Worm (Caenorhabditis elegans) whole organism, mixed stage, embryonic: Measurements from ENCODE around the gene eef-1G.

Experiments
- M03D4.4 ChIP-seq: sonication (generic microtip); optimal IDR thresholded peaks from 2 replicates; lab custom pipeline; 2017; ENCODE audit warnings: mild to moderate bottlenecking, missing genetic modification characterization, missing compliant biosample characterization
- bed-3 ChIP-seq: fragments of 200-800 bp; sonication (Bioruptor generic); optimal IDR thresholded peaks from 3 replicates; lab custom pipeline; 2018; ENCODE audit warnings: mild to moderate bottlenecking, missing genetic modification characterization, moderate library complexity, missing compliant biosample characterization
- blmp-1 ChIP-seq: fragments of 150-350 bp; optimal IDR thresholded peaks from 2 replicates; lab custom pipeline; 2014; ENCODE audit warnings: missing biosample characterization, missing genetic modification characterization
- ceh-39 ChIP-seq: fragments of 150-350 bp; optimal IDR thresholded peaks from 2 replicates; lab custom pipeline; 2014; ENCODE audit warnings: missing biosample characterization, missing genetic modification characterization
- ces-1 ChIP-seq: fragments of 150-350 bp; optimal IDR thresholded peaks from 2 replicates; lab custom pipeline; 2014; ENCODE audit warnings: missing biosample characterization, missing genetic modification reagents, missing genetic modification characterization
- cnd-1 ChIP-seq: fragments of 200-800 bp; sonication (Bioruptor generic); optimal IDR thresholded peaks from 2 replicates; lab custom pipeline; 2018; ENCODE audit warnings: mild to moderate bottlenecking, missing genetic modification characterization, missing compliant biosample characterization
- drap-1 ChIP-seq: fragments of 200-800 bp; sonication (Bioruptor generic); optimal IDR thresholded peaks from 3 replicates; lab custom pipeline; 2018; ENCODE audit warnings: mild to moderate bottlenecking, missing genetic modification characterization, missing compliant biosample characterization
- elt-1 ChIP-seq: sonication (generic microtip); optimal IDR thresholded peaks from 2 replicates; lab custom pipeline; 2017; ENCODE audit warnings: missing genetic modification characterization, mild to moderate bottlenecking, missing compliant biosample characterization, antibody characterized with exemption, moderate library complexity, borderline replicate concordance; ENCODE audit not compliant: insufficient read depth
- elt-3 ChIP-seq: fragments of 150-350 bp; optimal IDR thresholded peaks from 2 replicates; lab custom pipeline; 2014; ENCODE audit warnings: missing biosample characterization, missing genetic modification characterization
- flh-1 ChIP-seq: fragments of 200-800 bp; sonication (Bioruptor generic); optimal IDR thresholded peaks from 2 replicates; lab custom pipeline; 2018; ENCODE audit warnings: mild to moderate bottlenecking, missing genetic modification characterization, moderate library complexity, missing compliant biosample characterization
- ham-2 ChIP-seq: fragments of 200-800 bp; sonication (Bioruptor generic); optimal IDR thresholded peaks from 2 replicates; lab custom pipeline; 2018; ENCODE audit warnings: mild to moderate bottlenecking, missing genetic modification characterization, missing compliant biosample characterization
- hlh-1 ChIP-seq: fragments of 150-350 bp; optimal IDR thresholded peaks from 2 replicates; lab custom pipeline; 2014; ENCODE audit warnings: missing biosample characterization, missing genetic modification reagents, missing genetic modification characterization
- lin-13 ChIP-seq: fragments of 150-350 bp; optimal IDR thresholded peaks from 2 replicates; lab custom pipeline; 2014; ENCODE audit warnings: missing biosample characterization, missing genetic modification characterization
- lin-32 ChIP-seq: fragments of 200-800 bp; sonication (Bioruptor generic); optimal IDR thresholded peaks from 2 replicates; lab custom pipeline; 2018; ENCODE audit warnings: mild to moderate bottlenecking, missing genetic modification characterization, missing compliant biosample characterization
- lsy-2 ChIP-seq: fragments of 150-350 bp; optimal IDR thresholded peaks from 2 replicates; lab custom pipeline; 2014; ENCODE audit warnings: missing biosample characterization, missing genetic modification characterization
- mab-5 ChIP-seq: fragments of 150-350 bp; optimal IDR thresholded peaks from 2 replicates; lab custom pipeline; 2014; ENCODE audit warnings: missing biosample characterization, missing genetic modification characterization
- mep-1 ChIP-seq: fragments of 150-350 bp; optimal IDR thresholded peaks from 2 replicates; lab custom pipeline; 2017; ENCODE audit warnings: missing biosample characterization, missing genetic modification reagents, missing genetic modification characterization, inconsistent platforms
- mls-2 ChIP-seq: sonication (generic microtip); optimal IDR thresholded peaks from 2 replicates; lab custom pipeline; 2016; ENCODE audit warnings: mild to moderate bottlenecking, missing genetic modification characterization, moderate library complexity, missing compliant biosample characterization
- nhr-12 ChIP-seq: fragments of 150-350 bp; optimal IDR thresholded peaks from 2 replicates; lab custom pipeline; 2014; ENCODE audit warnings: missing biosample characterization, missing genetic modification characterization
- nhr-28 ChIP-seq: fragments of 150-350 bp; optimal IDR thresholded peaks from 2 replicates; lab custom pipeline; 2014; ENCODE audit warnings: missing biosample characterization, missing genetic modification characterization
- nhr-76 ChIP-seq: sonication (generic microtip); optimal IDR thresholded peaks from 2 replicates; lab custom pipeline; 2017; ENCODE audit warnings: missing biosample characterization, missing genetic modification characterization
- pha-4 ChIP-seq: fragments of 150-350 bp; optimal IDR thresholded peaks from 2 replicates; lab custom pipeline; 2018; ENCODE audit warnings: missing biosample characterization, missing genetic modification reagents, missing genetic modification characterization
- sem-2 ChIP-seq: fragments of 200-800 bp; sonication (Bioruptor generic); optimal IDR thresholded peaks from 2 replicates; lab custom pipeline; 2018; ENCODE audit warnings: mild to moderate bottlenecking, missing genetic modification characterization, missing compliant biosample characterization
- snpc-4 ChIP-seq: fragments of 150-350 bp; optimal IDR thresholded peaks from 2 replicates; lab custom pipeline; 2014; ENCODE audit warnings: missing biosample characterization, missing genetic modification characterization
- tbx-8 ChIP-seq: fragments of 200-800 bp; sonication (Bioruptor generic); optimal IDR thresholded peaks from 2 replicates; lab custom pipeline; 2018; ENCODE audit warnings: mild to moderate bottlenecking, missing genetic modification characterization, moderate library complexity, missing compliant biosample characterization
- unc-120 ChIP-seq: sonication (generic microtip); optimal IDR thresholded peaks from 2 replicates; lab custom pipeline; 2017; ENCODE audit warnings: missing genetic modification characterization, missing compliant biosample characterization; ENCODE audit not compliant: poor library complexity, severe bottlenecking
- unc-39 ChIP-seq: fragments of 150-350 bp; optimal IDR thresholded peaks from 2 replicates; lab custom pipeline; 2014; ENCODE audit warnings: missing biosample characterization, missing genetic modification characterization
- unc-62 ChIP-seq: fragments of 150-350 bp; optimal IDR thresholded peaks from 2 replicates; lab custom pipeline; 2014; ENCODE audit warnings: missing biosample characterization, missing genetic modification reagents, missing genetic modification characterization
- zip-8 ChIP-seq: fragments of 150-350 bp; optimal IDR thresholded peaks from 2 replicates; lab custom pipeline; 2014; ENCODE audit warnings: missing biosample characterization, missing genetic modification characterization
- ztf-11 ChIP-seq: fragments of 150-350 bp; optimal IDR thresholded peaks from 2 replicates; lab custom pipeline; 2014; ENCODE audit warnings: missing biosample characterization, missing genetic modification characterization

Gene eef-1G

ce11 chrV:11000650-11001049, 35.1 kb downstream of the eef-1G start, which contains the start of gene isy-1 (continued):
- no peak for TF ChIP-seq snpc-4
- no peak for TF ChIP-seq sem-2
- TF ChIP-seq drap-1 (GFP tag; lab: Kevin White, UChicago), result no peak
- TF ChIP-seq mls-2 (tag; lab: Kevin White, UChicago), result no peak

- TF ChIP-seq lin-32 (GFP tag; lab: Kevin White, UChicago) (no peak), sem-2 (no peak), nhr-28 (tag; lab: Kevin White, UChicago) (no peak), hlh-1 (tag; lab: Kevin White, UChicago) (no peak), nhr-76 (no peak), tbx-8 (GFP tag; lab: Kevin White, UChicago) (no peak), drap-1 (GFP tag; lab: Kevin White, UChicago) (no peak), mls-2 (tag; lab: Kevin White, UChicago) (no peak), unc-39 (tag; lab: Kevin White, UChicago) (no peak), bed-3 (GFP tag; lab: Kevin White, UChicago) (no peak), pha-4 (tag; lab: Kevin White, UChicago) (no peak), M03D4.4 (no peak), ces-1 (GFP tag; lab: Kevin White, UChicago) (no peak), unc-120 (tag; lab: Kevin White, UChicago) (no peak), flh-1 (no peak)
Observed at ce11 chrV:11002434-11002833, 36.9 kb downstream of the eef-1G start, which contains the start of gene F53B7.4. Gene F53B7.4, minus strand, starts transcription at chrV:11002534.

DNA sequence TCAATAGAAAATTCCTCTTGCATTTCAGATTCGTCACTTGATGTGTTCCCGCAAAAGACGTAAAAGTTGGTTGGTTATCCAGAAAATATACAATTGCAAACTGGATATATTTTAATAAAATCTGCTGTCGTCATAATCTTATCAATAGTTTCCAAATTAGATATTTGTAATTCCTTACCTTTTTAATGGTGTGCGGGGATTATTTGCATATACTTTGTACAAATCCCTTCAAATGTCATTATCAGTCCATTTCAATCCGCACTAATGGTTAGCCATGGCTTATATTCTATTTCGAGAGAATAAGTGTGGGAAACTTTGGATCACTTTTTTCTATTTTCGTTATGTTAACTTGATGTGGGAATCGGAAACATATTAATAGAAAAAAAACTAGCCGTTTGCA, 38.6 kb downstream of the eef-1G start:
- TF ChIP-seq elt-3, result no peak
- no peak for TF ChIP-seq ceh-39
- no peak for TF ChIP-seq lin-13 (tag; lab: Kevin White, UChicago)
- TF ChIP-seq pha-4 (tag; lab: Kevin White, UChicago), result no peak

DNA sequence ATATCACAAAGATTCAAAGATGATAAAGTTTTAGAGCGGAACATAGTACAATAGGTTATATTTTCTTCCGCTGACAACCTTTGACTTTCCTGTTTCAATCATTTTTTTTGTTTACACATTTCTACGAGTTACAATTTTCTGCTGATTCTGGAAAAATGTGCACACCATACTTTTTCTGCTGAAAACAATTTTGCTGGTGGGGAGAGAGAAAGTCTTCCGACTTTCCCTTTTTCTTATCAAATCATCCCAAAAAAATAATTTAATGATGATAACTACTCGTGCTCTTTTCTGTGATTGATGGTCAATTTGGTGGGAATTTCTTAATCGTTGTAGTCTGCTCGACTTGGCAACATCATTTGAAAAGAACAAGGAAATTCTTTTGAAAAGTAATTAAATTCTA, 42.1 kb downstream of the eef-1G start:
- TF ChIP-seq elt-1 (no peak), lsy-2 (tag; lab: Kevin White, UChicago) (no peak), blmp-1 (no peak)

DNA sequence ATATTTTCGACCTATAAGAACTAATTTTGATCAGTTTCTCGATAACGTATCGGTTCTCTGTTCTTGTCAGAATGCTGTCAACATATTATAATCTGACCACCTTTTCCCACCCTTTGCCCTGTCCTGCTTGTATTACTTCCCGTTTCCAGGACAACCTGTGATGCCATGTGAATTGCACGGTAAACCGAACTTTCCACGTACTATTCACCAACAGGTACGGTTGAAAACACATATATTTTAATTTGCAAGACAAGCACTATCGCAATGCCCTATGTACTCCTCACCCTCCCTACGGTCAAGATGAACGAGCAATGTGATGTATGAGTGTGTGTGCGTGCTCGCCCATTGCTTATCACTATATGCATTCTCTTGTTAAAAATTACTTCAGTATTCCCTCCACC, 43.6 kb downstream of the eef-1G start:
- TF ChIP-seq zip-8 (tag; lab: Kevin White, UChicago) (no peak), M03D4.4 (no peak), cnd-1 (tag; lab: Kevin White, UChicago) (no peak), ceh-39 (no peak), bed-3 (GFP tag; lab: Kevin White, UChicago) (no peak), pha-4 (tag; lab: Kevin White, UChicago) (no peak)

DNA sequence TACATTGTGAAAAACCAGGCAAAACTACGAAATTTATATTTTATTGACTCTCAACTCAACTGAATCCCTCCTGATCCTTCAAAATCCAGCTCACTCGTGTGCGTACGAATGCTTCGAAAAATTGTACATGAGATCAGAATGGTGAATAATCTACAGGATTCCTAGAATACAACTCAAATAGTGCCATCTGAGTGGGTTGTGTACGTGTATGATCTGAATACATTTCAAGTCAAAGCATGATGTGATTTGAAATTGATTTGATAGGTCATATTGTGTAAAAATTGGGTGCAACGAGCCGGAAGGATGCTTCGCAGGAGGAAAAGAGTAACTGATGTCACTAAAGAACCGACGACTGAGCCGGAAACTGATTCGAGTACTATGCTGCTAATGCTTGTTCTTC, 45.2 kb downstream of the eef-1G start:
- no peak for TF ChIP-seq nhr-12 (tag; lab: Kevin White, UChicago)
- TF ChIP-seq flh-1, result no peak
- TF ChIP-seq nhr-76, result no peak
- TF ChIP-seq lin-13 (tag; lab: Kevin White, UChicago), result no peak
- no peak for TF ChIP-seq snpc-4
- TF ChIP-seq mab-5, result no peak
- no peak for TF ChIP-seq mep-1 (tag; lab: Kevin White, UChicago)
- TF ChIP-seq drap-1 (GFP tag; lab: Kevin White, UChicago), result no peak
- TF ChIP-seq M03D4.4, result no peak

ce11 chrV:11011807-11012206, 46.3 kb downstream of the eef-1G start:
- no peak for TF ChIP-seq lin-32 (GFP tag; lab: Kevin White, UChicago)
- TF ChIP-seq ces-1 (GFP tag; lab: Kevin White, UChicago), result no peak
- no peak for TF ChIP-seq nhr-28 (tag; lab: Kevin White, UChicago)
- TF ChIP-seq nhr-76, result no peak
- no peak for TF ChIP-seq snpc-4
- TF ChIP-seq unc-62 (GFP tag; lab: Kevin White, UChicago), result no peak
- no peak for TF ChIP-seq lin-13 (tag; lab: Kevin White, UChicago)
- no peak for TF ChIP-seq ztf-11
- TF ChIP-seq tbx-8 (GFP tag; lab: Kevin White, UChicago), result no peak
- no peak for TF ChIP-seq ham-2
- TF ChIP-seq blmp-1, result no peak
- no peak for TF ChIP-seq pha-4 (tag; lab: Kevin White, UChicago)
- TF ChIP-seq lsy-2 (tag; lab: Kevin White, UChicago), result no peak
- no peak for TF ChIP-seq bed-3 (GFP tag; lab: Kevin White, UChicago)
- no peak for TF ChIP-seq mep-1 (tag; lab: Kevin White, UChicago)
- no peak for TF ChIP-seq zip-8 (tag; lab: Kevin White, UChicago)
- TF ChIP-seq cnd-1 (tag; lab: Kevin White, UChicago), result no peak
- no peak for TF ChIP-seq mab-5
- TF ChIP-seq M03D4.4, result no peak
- TF ChIP-seq mls-2 (tag; lab: Kevin White, UChicago), result no peak
